Fruit fly (Drosophila melanogaster) whole organism, embryonic: ENCODE data around the gene CG17786.

Experiments
- Atf6 ChIP-seq: fragments of 200-800 bp; sonication (Bioruptor generic); IDR thresholded peaks from 2 replicates; pipeline ENCODE4 v1.3.6; 2022; ENCODE audit warnings: missing biosample characterization, missing genetic modification characterization
- B-H1 ChIP-seq: fragments of 200-800 bp; sonication (Bioruptor generic); IDR thresholded peaks from 3 replicates; pipeline ENCODE4 v1.3.6; 2022; ENCODE audit warnings: missing biosample characterization, missing genetic modification characterization
- Bteb2 ChIP-seq: fragments of 200-800 bp; sonication (Bioruptor generic); optimal IDR thresholded peaks from 2 replicates; lab custom pipeline; 2016; ENCODE audit warnings: missing biosample characterization, missing genetic modification characterization
- CG10209 ChIP-seq: fragments of 200-800 bp; sonication (Bioruptor generic); optimal IDR thresholded peaks from 3 replicates; lab custom pipeline; 2017; ENCODE audit warnings: missing biosample characterization, mild to moderate bottlenecking, missing genetic modification characterization, missing genetic modification reagents
- CG10366 ChIP-seq: fragments of 200-800 bp; sonication (Bioruptor generic); IDR thresholded peaks from 2 replicates; pipeline ENCODE4 v1.3.6; 2022; ENCODE audit warnings: missing biosample characterization, missing genetic modification characterization
- CG11723 ChIP-seq: fragments of 200-800 bp; sonication (Bioruptor generic); optimal IDR thresholded peaks from 2 replicates; lab custom pipeline; 2017; ENCODE audit warnings: missing biosample characterization, mild to moderate bottlenecking, missing genetic modification characterization
- CG12071 ChIP-seq: fragments of 200-800 bp; sonication (Bioruptor generic); optimal IDR thresholded peaks from 3 replicates; lab custom pipeline; 2018; ENCODE audit warnings: missing biosample characterization, mild to moderate bottlenecking, missing genetic modification characterization
- CG14965 ChIP-seq: fragments of 200-800 bp; sonication (Bioruptor generic); optimal IDR thresholded peaks from 2 replicates; lab custom pipeline; 2016; ENCODE audit warnings: missing biosample characterization, missing genetic modification characterization, borderline replicate concordance
- CG16813 ChIP-seq: fragments of 200-800 bp; sonication (Bioruptor generic); IDR thresholded peaks from 3 replicates; pipeline ENCODE4 v1.3.6; 2022; ENCODE audit warnings: missing biosample characterization, missing genetic modification characterization; ENCODE audit not compliant: partially characterized antibody
- CG17802 ChIP-seq: fragments of 200-800 bp; sonication (Bioruptor generic); optimal IDR thresholded peaks from 2 replicates; lab custom pipeline; 2018; ENCODE audit warnings: missing biosample characterization, mild to moderate bottlenecking, missing genetic modification characterization, moderate library complexity
- CG18262 ChIP-seq: fragments of 200-800 bp; optimal IDR thresholded peaks from 3 replicates; lab custom pipeline; 2019; ENCODE audit warnings: missing biosample characterization, mild to moderate bottlenecking, missing genetic modification characterization, moderate library complexity
- CG2116 ChIP-seq: fragments of 200-800 bp; sonication (Bioruptor generic); optimal IDR thresholded peaks from 3 replicates; lab custom pipeline; 2018; ENCODE audit warnings: missing biosample characterization, mild to moderate bottlenecking, missing genetic modification characterization
- CG2678 ChIP-seq: fragments of 200-800 bp; sonication (Bioruptor generic); optimal IDR thresholded peaks from 3 replicates; lab custom pipeline; 2019; ENCODE audit warnings: missing biosample characterization, mild to moderate bottlenecking, missing genetic modification characterization, moderate library complexity
- CG3407 ChIP-seq: fragments of 200-800 bp; sonication (Bioruptor generic); optimal IDR thresholded peaks from 2 replicates; lab custom pipeline; 2018; ENCODE audit warnings: missing biosample characterization, mild to moderate bottlenecking, missing genetic modification characterization
- CG3847 ChIP-seq: fragments of 200-800 bp; sonication (Bioruptor generic); IDR thresholded peaks from 2 replicates; pipeline ENCODE4 v1.3.6; 2022; ENCODE audit warnings: missing biosample characterization, missing genetic modification characterization
- CG4360 ChIP-seq: fragments of 200-800 bp; sonication (Bioruptor generic); IDR thresholded peaks from 2 replicates; pipeline ENCODE4 v1.3.6; 2022; ENCODE audit warnings: missing biosample characterization, missing genetic modification characterization
- CG9727 ChIP-seq: fragments of 200-800 bp; sonication (Bioruptor generic); optimal IDR thresholded peaks from 3 replicates; lab custom pipeline; 2017; ENCODE audit warnings: missing biosample characterization, mild to moderate bottlenecking, missing genetic modification characterization
- CTCF ChIP-seq: fragments of 200-800 bp; sonication (Bioruptor generic); optimal IDR thresholded peaks from 2 replicates; lab custom pipeline; 2017; ENCODE audit warnings: missing biosample characterization, mild to moderate bottlenecking, missing genetic modification characterization, moderate library complexity
- D19A ChIP-seq: fragments of 200-800 bp; optimal IDR thresholded peaks from 3 replicates; lab custom pipeline; 2019; ENCODE audit warnings: missing biosample characterization, mild to moderate bottlenecking, missing genetic modification characterization, moderate library complexity
- Dp ChIP-seq: fragments of 200-800 bp; sonication (Bioruptor generic); optimal IDR thresholded peaks from 2 replicates; lab custom pipeline; 2018; ENCODE audit warnings: missing biosample characterization, mild to moderate bottlenecking, missing genetic modification characterization, moderate library complexity
- ERR ChIP-seq: fragments of 200-800 bp; sonication (Bioruptor generic); optimal IDR thresholded peaks from 2 replicates; lab custom pipeline; 2016; ENCODE audit warnings: missing biosample characterization, missing genetic modification characterization
- Eip74EF ChIP-seq, 2 experiments: fragments of 200-800 bp in 1 of 2; fragments of >200 bp in 1 of 2; sonication (Bioruptor generic) in 1 of 2; optimal IDR thresholded peaks; 2 replicates each; lab custom pipeline; 2017 to 2019; ENCODE audit warnings: missing biosample characterization in 2 of 2, missing genetic modification characterization in 2 of 2, mild to moderate bottlenecking in 1 of 2, moderate library complexity in 1 of 2
- Gug ChIP-seq: fragments of 200-800 bp; sonication (Bioruptor generic); IDR thresholded peaks from 4 replicates; pipeline ENCODE4 v1.3.6; 2022; ENCODE audit warnings: missing biosample characterization, missing genetic modification characterization
- H2.0 ChIP-seq: fragments of 200-800 bp; sonication (Bioruptor generic); IDR thresholded peaks from 2 replicates; pipeline ENCODE4 v1.3.6; 2022; ENCODE audit warnings: missing biosample characterization, missing genetic modification characterization
- Kr ChIP-seq: fragments of 200-800 bp; sonication (Bioruptor generic); optimal IDR thresholded peaks from 2 replicates; lab custom pipeline; 2017; ENCODE audit warnings: missing biosample characterization, mild to moderate bottlenecking, missing genetic modification characterization
- Lim3 ChIP-seq: fragments of 200-800 bp; sonication (Bioruptor generic); IDR thresholded peaks from 2 replicates; pipeline ENCODE4 v1.3.6; 2022; ENCODE audit warnings: missing biosample characterization, missing genetic modification characterization
- Mrtf ChIP-seq: fragments of 200-800 bp; sonication (Bioruptor generic); IDR thresholded peaks from 3 replicates; pipeline ENCODE4 v1.3.6; 2022; ENCODE audit warnings: missing biosample characterization, missing genetic modification characterization
- Myb ChIP-seq: fragments of 200-800 bp; sonication (Bioruptor generic); optimal IDR thresholded peaks from 2 replicates; lab custom pipeline; 2016; ENCODE audit warnings: missing biosample characterization, missing genetic modification characterization
- Oli ChIP-seq: fragments of 200-800 bp; sonication (Bioruptor generic); optimal IDR thresholded peaks from 2 replicates; lab custom pipeline; 2018; ENCODE audit warnings: missing biosample characterization, mild to moderate bottlenecking, missing genetic modification characterization, moderate library complexity
- Rx ChIP-seq: fragments of 200-800 bp; sonication (Bioruptor generic); IDR thresholded peaks from 2 replicates; pipeline ENCODE4 v1.3.6; 2022; ENCODE audit warnings: missing biosample characterization, missing genetic modification characterization
- Usf ChIP-seq: fragments of 200-800 bp; sonication (Bioruptor generic); optimal IDR thresholded peaks from 2 replicates; lab custom pipeline; 2017; ENCODE audit warnings: missing genotype, missing biosample characterization, missing genetic modification characterization
- YL-1 ChIP-seq: fragments of 200-800 bp; sonication (Bioruptor generic); optimal IDR thresholded peaks from 3 replicates; lab custom pipeline; 2017; ENCODE audit warnings: missing biosample characterization, mild to moderate bottlenecking, missing genetic modification characterization
- chm ChIP-seq: fragments of 200-800 bp; sonication (Bioruptor generic); IDR thresholded peaks from 2 replicates; pipeline ENCODE4 v1.3.6; 2022; ENCODE audit warnings: missing biosample characterization, missing genetic modification characterization
- corto ChIP-seq: fragments of 200-800 bp; sonication (Bioruptor generic); optimal IDR thresholded peaks from 2 replicates; lab custom pipeline; 2016; ENCODE audit warnings: missing biosample characterization, mild to moderate bottlenecking, missing genetic modification characterization, moderate library complexity
- da ChIP-seq: fragments of 200-800 bp; sonication (Bioruptor generic); optimal IDR thresholded peaks from 2 replicates; lab custom pipeline; 2016; ENCODE audit warnings: missing biosample characterization, missing genetic modification characterization
- dan ChIP-seq: fragments of 200-800 bp; sonication (Bioruptor generic); IDR thresholded peaks from 2 replicates; pipeline ENCODE4 v1.3.6; 2022; ENCODE audit warnings: missing biosample characterization, missing genetic modification characterization
- dysf ChIP-seq: fragments of 200-800 bp; sonication (Bioruptor generic); IDR thresholded peaks from 3 replicates; pipeline ENCODE4 v1.3.6; 2022; ENCODE audit warnings: missing biosample characterization, missing genetic modification characterization
- ems ChIP-seq: fragments of 200-800 bp; sonication (Bioruptor generic); optimal IDR thresholded peaks from 3 replicates; lab custom pipeline; 2016; ENCODE audit warnings: missing biosample characterization, missing genetic modification characterization
- gt ChIP-seq: fragments of 200-800 bp; sonication (Bioruptor generic); IDR thresholded peaks from 2 replicates; pipeline ENCODE4 v1.3.6; 2022; ENCODE audit warnings: missing biosample characterization, missing genetic modification characterization
- h ChIP-seq: fragments of >200 bp; optimal IDR thresholded peaks from 2 replicates; lab custom pipeline; 2017
- ind ChIP-seq: fragments of 200-800 bp; sonication (Bioruptor generic); optimal IDR thresholded peaks from 3 replicates; lab custom pipeline; 2016; ENCODE audit warnings: missing biosample characterization, missing genetic modification characterization
- inv ChIP-seq: fragments of 200-800 bp; sonication (Bioruptor generic); IDR thresholded peaks from 2 replicates; pipeline ENCODE4 v1.3.6; 2022; ENCODE audit warnings: missing biosample characterization, missing genetic modification characterization; ENCODE audit not compliant: partially characterized antibody
- kah ChIP-seq: fragments of 200-800 bp; sonication (Bioruptor generic); optimal IDR thresholded peaks from 2 replicates; lab custom pipeline; 2018; ENCODE audit warnings: missing biosample characterization, mild to moderate bottlenecking, missing genetic modification characterization
- pho ChIP-seq: fragments of 200-800 bp; sonication (Bioruptor generic); optimal IDR thresholded peaks from 2 replicates; lab custom pipeline; 2016; ENCODE audit warnings: missing biosample characterization, missing genetic modification characterization
- shn ChIP-seq: fragments of 200-800 bp; sonication (Bioruptor generic); optimal IDR thresholded peaks from 3 replicates; lab custom pipeline; 2016; ENCODE audit warnings: missing biosample characterization, missing genetic modification characterization
- sug ChIP-seq: fragments of 200-800 bp; optimal IDR thresholded peaks from 2 replicates; lab custom pipeline; 2019; ENCODE audit warnings: missing biosample characterization, mild to moderate bottlenecking, missing genetic modification characterization, moderate library complexity
- toy ChIP-seq: fragments of 200-800 bp; sonication (Bioruptor generic); IDR thresholded peaks from 2 replicates; pipeline ENCODE4 v1.3.6; 2022; ENCODE audit warnings: missing biosample characterization, missing genetic modification characterization
- trem ChIP-seq: fragments of 200-800 bp; optimal IDR thresholded peaks from 3 replicates; lab custom pipeline; 2019; ENCODE audit warnings: missing biosample characterization, mild to moderate bottlenecking, missing genetic modification characterization, moderate library complexity
- zf30C ChIP-seq: fragments of 200-800 bp; sonication (Bioruptor generic); optimal IDR thresholded peaks from 3 replicates; lab custom pipeline; 2018; ENCODE audit warnings: missing biosample characterization, mild to moderate bottlenecking, missing genetic modification characterization
- zfh2 ChIP-seq: fragments of 200-800 bp; sonication (Bioruptor generic); optimal IDR thresholded peaks from 2 replicates; lab custom pipeline; 2016; ENCODE audit warnings: missing biosample characterization, missing genetic modification characterization

CG17786 gene

dm6 chr3R:24230423-24231205, 12.1 kb upstream of the CG17786 start, which contains the start of gene mask (continued):
- TF ChIP-seq sug (tag; lab: Kevin White, UChicago) (peak; percentile 82), Lim3 (no peak), Mrtf (peak; percentile 52; the same call in 2 of the 3 replicates), shn (peak; percentile 81), toy (GFP tag; lab: Robert Waterston, UW) (0 out of 2 replicates have a peak, but pooled peaks have one; percentile 28), gt (GFP tag; lab: Robert Waterston, UW) (peak; percentile 40; the same call in 1 of the 2 replicates), Rx (peak; percentile 88), da (GFP tag; lab: Kevin White, UChicago) (peak; percentile 74), CG2116 (GFP tag; lab: Kevin White, UChicago) (peak; percentile 78), CG10209 (GFP tag; lab: Kevin White, UChicago) (peak; percentile 74), CG11723 (GFP tag; lab: Kevin White, UChicago) (peak; percentile 70), inv (GFP tag; lab: Robert Waterston, UW) (no peak), CG18262 (peak; percentile 58), CG16813 (GFP tag; lab: Robert Waterston, UW) (no peak; the same call in 2 of the 3 replicates), ind (GFP tag; lab: Kevin White, UChicago) (peak; percentile 65), chm (GFP tag; lab: Robert Waterston, UW) (peak; percentile 92), CG3407 (peak; percentile 49), zfh2 (peak; percentile 81), CG14965 (GFP tag; lab: Kevin White, UChicago) (peak; percentile 33), Atf6 (GFP tag; lab: Robert Waterston, UW) (no peak; the same call in 1 of the 2 replicates), Myb (GFP tag; lab: Kevin White, UChicago) (peak; percentile 64), CG4360 (GFP tag; lab: Robert Waterston, UW) (0 out of 2 replicates have a peak, but pooled peaks have one; percentile 17), zf30C (no peak), ems (GFP tag; lab: Kevin White, UChicago) (peak; percentile 48), ERR (GFP tag; lab: Kevin White, UChicago) (peak; percentile 6), dysf (peak; percentile 65; the same call in 2 of the 3 replicates), CG3847 (peak; percentile 78), Oli (tag; lab: Kevin White, UChicago) (peak; percentile 43), CG9727 (peak; percentile 92), trem (tag; lab: Kevin White, UChicago) (peak; percentile 16), YL-1 (GFP tag; lab: Kevin White, UChicago) (peak; percentile 76), Eip74EF (GFP tag; optimal IDR thresholded peaks at IDR 0.05; lab: Kevin White, UChicago) (peak in 1 of 2 experiments; percentile 25), kah (GFP tag; lab: Kevin White, UChicago) (peak; percentile 67), pho (peak; percentile 71), h (no peak), CG10366 (peak; percentile 76), Usf (GFP tag; lab: Kevin White, UChicago) (peak; percentile 74), CG17802 (tag; lab: Kevin White, UChicago) (peak; percentile 53), H2.0 (GFP tag; lab: Robert Waterston, UW) (peak; percentile 70; the same call in 1 of the 2 replicates), CG12071 (GFP tag; lab: Kevin White, UChicago) (peak; percentile 82), dan (GFP tag; lab: Robert Waterston, UW) (no peak), Gug (GFP tag; lab: Robert Waterston, UW) (peak; percentile 62; the same call in 3 of the 4 replicates), D19A (tag; lab: Kevin White, UChicago) (peak; percentile 4), CTCF (peak; percentile 44), Dp (GFP tag; lab: Kevin White, UChicago) (peak; percentile 46), Bteb2 (GFP tag; lab: Kevin White, UChicago) (peak; percentile 83), corto (no peak), B-H1 (peak; percentile 20; the same call in 2 of the 3 replicates), Kr (peak; percentile 68), CG2678 (tag; lab: Kevin White, UChicago) (peak; percentile 59)
